Worm (Caenorhabditis elegans) whole organism, midembryonic: ENCODE measurements around the gene emb-9.

Experiments used
- T22C8.4 ChIP-seq: fragments of 200-800 bp; sonication (Bioruptor generic); IDR thresholded peaks from 2 replicates; pipeline ENCODE4 v1.3.6; 2022; ENCODE audit warnings: missing genetic modification characterization, missing compliant biosample characterization
- cog-1 ChIP-seq: sonication (generic microtip); optimal IDR thresholded peaks from 2 replicates; lab custom pipeline; 2016; ENCODE audit warnings: missing genetic modification characterization, missing compliant biosample characterization
- flt-1 ChIP-seq: fragments of 200-800 bp; sonication (Bioruptor generic); IDR thresholded peaks from 2 replicates; pipeline ENCODE4 v1.3.6; 2022; ENCODE audit warnings: missing genetic modification characterization, missing compliant biosample characterization
- klf-2 ChIP-seq: fragments of 200-800 bp; sonication (Bioruptor generic); conservative IDR thresholded peaks from 2 replicates; pipeline ENCODE4 v1.3.6; 2022; ENCODE audit warnings: missing genetic modification reagents, missing genetic modification characterization, missing compliant biosample characterization
- med-1 ChIP-seq: sonication (generic microtip); optimal IDR thresholded peaks from 2 replicates; lab custom pipeline; 2017; ENCODE audit warnings: missing genetic modification characterization, mild to moderate bottlenecking, missing compliant biosample characterization, antibody characterized with exemption, missing genetic modification reagents; ENCODE audit not compliant: insufficient read depth
- ref-1 ChIP-seq: fragments of 200-800 bp; sonication (Bioruptor generic); conservative IDR thresholded peaks from 2 replicates; pipeline ENCODE4 v1.3.6; 2022; ENCODE audit warnings: missing genetic modification reagents, missing genetic modification characterization, missing compliant biosample characterization
- tab-1 ChIP-seq: fragments of 200-800 bp; sonication (Bioruptor generic); IDR thresholded peaks from 2 replicates; pipeline ENCODE4 v1.3.6; 2022; ENCODE audit warnings: missing genetic modification characterization, missing compliant biosample characterization
- ztf-23 ChIP-seq: fragments of 200-800 bp; sonication (Bioruptor generic); IDR thresholded peaks from 2 replicates; pipeline ENCODE4 v1.3.6; 2022; ENCODE audit warnings: missing genetic modification reagents, missing genetic modification characterization, missing compliant biosample characterization
- ztf-29 ChIP-seq: fragments of 200-800 bp; sonication (Bioruptor generic); IDR thresholded peaks from 2 replicates; pipeline ENCODE4 v1.3.6; 2022; ENCODE audit warnings: missing genetic modification reagents, missing genetic modification characterization, missing compliant biosample characterization

emb-9 gene

ce11 chrIII:9322010-9322409 is 22.2 kb downstream of the emb-9 start, which contains the start of gene cpb-1:
Gene cpb-1 (plus strand): TSS chrIII:9322310.
- TF ChIP-seq klf-2 (GFP tag; lab: Robert Waterston, UW) (no peak), ztf-29 (GFP tag; lab: Robert Waterston, UW) (no peak), ztf-23 (GFP tag; lab: Robert Waterston, UW) (no peak), T22C8.4 (GFP tag; lab: Robert Waterston, UW) (no peak), med-1 (GFP tag; lab: Kevin White, UChicago) (no peak), cog-1 (tag; lab: Kevin White, UChicago) (no peak), ref-1 (no peak), tab-1 (GFP tag; lab: Robert Waterston, UW) (no peak), flt-1 (GFP tag; lab: Robert Waterston, UW) (no peak)

- no peak for TF ChIP-seq T22C8.4 (GFP tag; lab: Robert Waterston, UW)
- no peak for TF ChIP-seq klf-2 (GFP tag; lab: Robert Waterston, UW)
- no peak for TF ChIP-seq med-1 (GFP tag; lab: Kevin White, UChicago)
- TF ChIP-seq flt-1 (GFP tag; lab: Robert Waterston, UW), result no peak
- TF ChIP-seq ref-1, result no peak
- no peak for TF ChIP-seq ztf-23 (GFP tag; lab: Robert Waterston, UW)
- no peak for TF ChIP-seq ztf-29 (GFP tag; lab: Robert Waterston, UW)
- no peak for TF ChIP-seq tab-1 (GFP tag; lab: Robert Waterston, UW)
- TF ChIP-seq cog-1 (tag; lab: Kevin White, UChicago), result no peak
Measured at ce11 chrIII:9319641-9320040, 24.6 kb downstream of the emb-9 start, which contains the start of gene C40H1.9. Gene C40H1.9 (plus strand): TSS chrIII:9319941.

ce11 chrIII:9317601-9318000 is 26.6 kb downstream of the emb-9 start:
- TF ChIP-seq klf-2 (GFP tag; lab: Robert Waterston, UW) (no peak), ztf-29 (GFP tag; lab: Robert Waterston, UW) (no peak), flt-1 (GFP tag; lab: Robert Waterston, UW) (no peak), ref-1 (no peak)

- TF ChIP-seq cog-1 (tag; lab: Kevin White, UChicago) (no peak), ref-1 (no peak), ztf-29 (GFP tag; lab: Robert Waterston, UW) (no peak), ztf-23 (GFP tag; lab: Robert Waterston, UW) (no peak), med-1 (GFP tag; lab: Kevin White, UChicago) (no peak), klf-2 (GFP tag; lab: Robert Waterston, UW) (no peak), tab-1 (GFP tag; lab: Robert Waterston, UW) (no peak), flt-1 (GFP tag; lab: Robert Waterston, UW) (no peak), T22C8.4 (GFP tag; lab: Robert Waterston, UW) (no peak)
Measured at ce11 chrIII:9315180-9315579, 29.1 kb downstream of the emb-9 start.

ce11 chrIII:9314476-9314875 is 29.8 kb downstream of the emb-9 start, which contains the start of gene C40H1.8:
Gene C40H1.8 (plus strand): TSS chrIII:9314717.
- no peak for TF ChIP-seq flt-1 (GFP tag; lab: Robert Waterston, UW)
- no peak for TF ChIP-seq klf-2 (GFP tag; lab: Robert Waterston, UW)
- TF ChIP-seq cog-1 (tag; lab: Kevin White, UChicago), result no peak
- no peak for TF ChIP-seq ztf-29 (GFP tag; lab: Robert Waterston, UW)

ce11 chrIII:9309840-9310239 is 34.4 kb downstream of the emb-9 start:
- no peak for TF ChIP-seq ztf-23 (GFP tag; lab: Robert Waterston, UW)

- no peak for TF ChIP-seq flt-1 (GFP tag; lab: Robert Waterston, UW)
- no peak for TF ChIP-seq cog-1 (tag; lab: Kevin White, UChicago)
- TF ChIP-seq ref-1, result no peak
- no peak for TF ChIP-seq klf-2 (GFP tag; lab: Robert Waterston, UW)
- no peak for TF ChIP-seq ztf-29 (GFP tag; lab: Robert Waterston, UW)
- TF ChIP-seq med-1 (GFP tag; lab: Kevin White, UChicago), result no peak
- TF ChIP-seq T22C8.4 (GFP tag; lab: Robert Waterston, UW), result no peak
- TF ChIP-seq tab-1 (GFP tag; lab: Robert Waterston, UW), result no peak
Measured at ce11 chrIII:9306596-9306995, 37.7 kb downstream of the emb-9 start, which contains the start of gene srx-45. Gene srx-45 (minus strand): TSS chrIII:9306696.

- TF ChIP-seq med-1 (GFP tag; lab: Kevin White, UChicago) (no peak), ztf-29 (GFP tag; lab: Robert Waterston, UW) (no peak)
Measured at ce11 chrIII:9300670-9301069, 43.6 kb downstream of the emb-9 start.

- TF ChIP-seq ztf-29 (GFP tag; lab: Robert Waterston, UW), result no peak
- no peak for TF ChIP-seq tab-1 (GFP tag; lab: Robert Waterston, UW)
- TF ChIP-seq med-1 (GFP tag; lab: Kevin White, UChicago), result no peak
- no peak for TF ChIP-seq flt-1 (GFP tag; lab: Robert Waterston, UW)
- TF ChIP-seq cog-1 (tag; lab: Kevin White, UChicago), result no peak
- no peak for TF ChIP-seq ref-1
- TF ChIP-seq ztf-23 (GFP tag; lab: Robert Waterston, UW), result no peak
- TF ChIP-seq T22C8.4 (GFP tag; lab: Robert Waterston, UW), result no peak
- TF ChIP-seq klf-2 (GFP tag; lab: Robert Waterston, UW), result no peak
Measured at ce11 chrIII:9299919-9300318, 44.3 kb downstream of the emb-9 start, which contains the start of gene K01B6.3. Gene K01B6.3 (plus strand): TSS chrIII:9300219.

ce11 chrIII:9299116-9299515 is 45.1 kb downstream of the emb-9 start:
- no peak for TF ChIP-seq ztf-29 (GFP tag; lab: Robert Waterston, UW)
- TF ChIP-seq cog-1 (tag; lab: Kevin White, UChicago), result no peak
- no peak for TF ChIP-seq flt-1 (GFP tag; lab: Robert Waterston, UW)
- no peak for TF ChIP-seq med-1 (GFP tag; lab: Kevin White, UChicago)
- no peak for TF ChIP-seq ztf-23 (GFP tag; lab: Robert Waterston, UW)
- TF ChIP-seq klf-2 (GFP tag; lab: Robert Waterston, UW), result no peak
- no peak for TF ChIP-seq T22C8.4 (GFP tag; lab: Robert Waterston, UW)
- TF ChIP-seq ref-1, result no peak
- TF ChIP-seq tab-1 (GFP tag; lab: Robert Waterston, UW), result no peak
